Worm (Caenorhabditis elegans) whole organism, L1 larva: Measurements from ENCODE around the gene stim-1.

Source experiments
- ama-1 ChIP-seq: fragments of 150-350 bp; optimal IDR thresholded peaks from 2 replicates; lab custom pipeline; 2014
- efl-1 ChIP-seq, 4 experiments: fragments of 150-350 bp; optimal IDR thresholded peaks in 3 of 4; peaks in 1 of 4; 1 replicate in 1 of 4; 2 replicates in 3 of 4; lab custom pipeline; 2014; ENCODE audit warnings: missing biosample characterization in 2 of 4, missing genetic modification characterization in 2 of 4, missing genetic modification reagents in 2 of 4
- elt-3 ChIP-seq, 6 experiments: fragments of 150-350 bp in 1 of 6; sonication (generic microtip); optimal IDR thresholded peaks; 2 replicates each; lab custom pipeline; 2017 to 2018; ENCODE audit warnings: missing biosample characterization in 6 of 6, missing genetic modification characterization in 6 of 6, inconsistent platforms in 1 of 6
- fkh-10 ChIP-seq: sonication (generic microtip); optimal IDR thresholded peaks from 2 replicates; lab custom pipeline; 2017; ENCODE audit warnings: missing biosample characterization, missing genetic modification reagents, missing genetic modification characterization
- nhr-12 ChIP-seq: sonication (generic microtip); optimal IDR thresholded peaks from 2 replicates; lab custom pipeline; 2017; ENCODE audit warnings: missing biosample characterization, missing genetic modification characterization
- nhr-28 ChIP-seq: fragments of 150-350 bp; optimal IDR thresholded peaks from 2 replicates; lab custom pipeline; 2014; ENCODE audit warnings: missing biosample characterization, missing genetic modification characterization
- nhr-76 ChIP-seq: sonication (generic microtip); optimal IDR thresholded peaks from 2 replicates; lab custom pipeline; 2017; ENCODE audit warnings: missing biosample characterization, missing genetic modification characterization
- skn-1 ChIP-seq: fragments of 150-350 bp; optimal IDR thresholded peaks from 2 replicates; lab custom pipeline; 2014; ENCODE audit warnings: missing biosample characterization, missing genetic modification characterization
- sox-4 ChIP-seq: sonication (generic microtip); optimal IDR thresholded peaks from 2 replicates; lab custom pipeline; 2016; ENCODE audit warnings: missing genetic modification characterization, missing compliant biosample characterization
- tbx-2 ChIP-seq: sonication (generic microtip); optimal IDR thresholded peaks from 2 replicates; lab custom pipeline; 2016; ENCODE audit warnings: missing genetic modification characterization, missing compliant biosample characterization
- unc-62 ChIP-seq: fragments of 150-350 bp; optimal IDR thresholded peaks from 2 replicates; lab custom pipeline; 2014; ENCODE audit warnings: missing biosample characterization, missing genetic modification reagents, missing genetic modification characterization
- xbp-1 ChIP-seq: sonication (generic microtip); optimal IDR thresholded peaks from 2 replicates; lab custom pipeline; 2016; ENCODE audit warnings: missing genetic modification characterization, missing compliant biosample characterization
- zip-4 ChIP-seq: fragments of 200-800 bp; sonication (Bioruptor generic); optimal IDR thresholded peaks from 2 replicates; lab custom pipeline; 2018; ENCODE audit warnings: mild to moderate bottlenecking, missing genetic modification characterization, moderate library complexity, missing compliant biosample characterization
- ztf-4 ChIP-seq: fragments of 150-350 bp; optimal IDR thresholded peaks from 2 replicates; lab custom pipeline; 2014; ENCODE audit warnings: missing biosample characterization, missing genetic modification characterization

ce11 chrIII:455793-456192 is 37.2 kb upstream of the stim-1 start:
- TF ChIP-seq xbp-1 (tag; lab: Kevin White, UChicago) (no peak), fkh-10 (peak; percentile 82), efl-1 (optimal IDR thresholded peaks at IDR 0.05; lab: Kevin White, UChicago) (no peak), efl-1 (GFP tag; optimal IDR thresholded peaks at IDR 0.05 in 1 of 2; lab: Kevin White, UChicago) (no peak), skn-1 (tag; lab: Kevin White, UChicago) (no peak), nhr-28 (no peak), ztf-4 (no peak), unc-62 (GFP tag; lab: Kevin White, UChicago) (no peak), nhr-12 (no peak), nhr-76 (tag; lab: Kevin White, UChicago) (no peak), elt-3 (tag; optimal IDR thresholded peaks at IDR 0.05; lab: Kevin White, UChicago) (no peak), sox-4 (tag; lab: Kevin White, UChicago) (no peak), zip-4 (GFP tag; lab: Kevin White, UChicago) (no peak), ama-1 (lab: Kevin White, UChicago) (no peak), tbx-2 (tag; lab: Kevin White, UChicago) (no peak)
